Fruit fly (Drosophila melanogaster) whole organism, embryonic: ENCODE results near the gene CG14221.

Source experiments
- Adf1 ChIP-seq: fragments of 200-800 bp; sonication (Bioruptor generic); IDR thresholded peaks from 2 replicates; pipeline ENCODE4 v1.3.6; 2022; ENCODE audit warnings: missing biosample characterization, missing genetic modification characterization
- Antp ChIP-seq: fragments of 200-800 bp; sonication (Bioruptor generic); optimal IDR thresholded peaks from 3 replicates; lab custom pipeline; 2016; ENCODE audit warnings: missing biosample characterization, missing genetic modification characterization
- Atf3 ChIP-seq: fragments of 200-800 bp; sonication (Bioruptor generic); optimal IDR thresholded peaks from 3 replicates; lab custom pipeline; 2016; ENCODE audit warnings: missing biosample characterization, missing genetic modification characterization
- CG10147 ChIP-seq: fragments of 200-800 bp; sonication (Bioruptor generic); optimal IDR thresholded peaks from 2 replicates; lab custom pipeline; 2019; ENCODE audit warnings: missing biosample characterization, mild to moderate bottlenecking, missing genetic modification characterization, moderate library complexity
- CG10209 ChIP-seq: fragments of 200-800 bp; sonication (Bioruptor generic); optimal IDR thresholded peaks from 3 replicates; lab custom pipeline; 2017; ENCODE audit warnings: missing biosample characterization, mild to moderate bottlenecking, missing genetic modification characterization, missing genetic modification reagents
- CG10267 ChIP-seq: fragments of 200-800 bp; sonication (Bioruptor generic); optimal IDR thresholded peaks from 2 replicates; lab custom pipeline; 2018; ENCODE audit warnings: missing biosample characterization, mild to moderate bottlenecking, missing genetic modification characterization, moderate library complexity
- CG11093 ChIP-seq: fragments of 200-800 bp; sonication (Bioruptor generic); IDR thresholded peaks from 3 replicates; pipeline ENCODE4 v1.3.6; 2022; ENCODE audit warnings: missing biosample characterization, missing genetic modification characterization
- CG12155 ChIP-seq: fragments of 200-800 bp; sonication (Bioruptor generic); optimal IDR thresholded peaks from 3 replicates; lab custom pipeline; 2016; ENCODE audit warnings: missing biosample characterization, missing genetic modification characterization
- CG12659 ChIP-seq: fragments of 200-800 bp; sonication (Bioruptor generic); optimal IDR thresholded peaks from 3 replicates; lab custom pipeline; 2017; ENCODE audit warnings: mild to moderate bottlenecking, missing biosample characterization, missing genetic modification reagents, missing genetic modification characterization
- CG12942 ChIP-seq: fragments of 200-800 bp; sonication (Bioruptor generic); optimal IDR thresholded peaks from 3 replicates; lab custom pipeline; 2016; ENCODE audit warnings: missing biosample characterization, missing genetic modification characterization
- CG13624 ChIP-seq: fragments of 200-800 bp; sonication (Bioruptor generic); optimal IDR thresholded peaks from 2 replicates; lab custom pipeline; 2016; ENCODE audit warnings: missing biosample characterization, missing genetic modification characterization
- CG13775 ChIP-seq: fragments of 200-800 bp; sonication (Bioruptor generic); optimal IDR thresholded peaks from 3 replicates; lab custom pipeline; 2017; ENCODE audit warnings: missing biosample characterization, mild to moderate bottlenecking, missing genetic modification characterization
- CG1529 ChIP-seq: fragments of 200-800 bp; sonication (Bioruptor generic); optimal IDR thresholded peaks from 3 replicates; lab custom pipeline; 2018; ENCODE audit warnings: missing biosample characterization, missing genetic modification characterization
- CG17359 ChIP-seq: fragments of 200-800 bp; sonication (Bioruptor generic); optimal IDR thresholded peaks from 3 replicates; lab custom pipeline; 2018; ENCODE audit warnings: missing biosample characterization, mild to moderate bottlenecking, missing genetic modification characterization, moderate library complexity
- CG17361 ChIP-seq: fragments of 200-800 bp; sonication (Bioruptor generic); IDR thresholded peaks from 3 replicates; pipeline ENCODE4 v1.3.6; 2022; ENCODE audit warnings: missing biosample characterization, missing genetic modification characterization
- CG2116 ChIP-seq: fragments of 200-800 bp; sonication (Bioruptor generic); optimal IDR thresholded peaks from 3 replicates; lab custom pipeline; 2018; ENCODE audit warnings: missing biosample characterization, mild to moderate bottlenecking, missing genetic modification characterization
- CG30431 ChIP-seq: fragments of 200-800 bp; sonication (Bioruptor generic); optimal IDR thresholded peaks from 2 replicates; lab custom pipeline; 2017; ENCODE audit warnings: missing biosample characterization, missing genetic modification characterization
- CG31388 ChIP-seq: fragments of 200-800 bp; sonication (Bioruptor generic); optimal IDR thresholded peaks from 2 replicates; lab custom pipeline; 2016; ENCODE audit warnings: missing biosample characterization, missing genetic modification characterization
- CG32767 ChIP-seq: fragments of 200-800 bp; sonication (Bioruptor generic); IDR thresholded peaks from 2 replicates; pipeline ENCODE4 v1.3.6; 2022; ENCODE audit warnings: missing biosample characterization, missing genetic modification characterization
- CG34224 ChIP-seq: fragments of 200-800 bp; sonication (Bioruptor generic); IDR thresholded peaks from 3 replicates; pipeline ENCODE4 v1.3.6; 2022; ENCODE audit warnings: missing biosample characterization, missing genetic modification characterization; ENCODE audit not compliant: partially characterized antibody
- CG4730 ChIP-seq: fragments of 200-800 bp; sonication (Bioruptor generic); IDR thresholded peaks from 2 replicates; pipeline ENCODE4 v1.3.6; 2022; ENCODE audit warnings: missing biosample characterization, missing genetic modification characterization
- CG6175 ChIP-seq: fragments of 200-800 bp; sonication (Bioruptor generic); IDR thresholded peaks from 3 replicates; pipeline ENCODE4 v1.3.6; 2022; ENCODE audit warnings: missing biosample characterization, missing genetic modification characterization
- CG8388 ChIP-seq: fragments of 200-800 bp; sonication (Bioruptor generic); optimal IDR thresholded peaks from 2 replicates; lab custom pipeline; 2019; ENCODE audit warnings: missing biosample characterization, mild to moderate bottlenecking, missing genetic modification characterization, moderate library complexity
- CG9932 ChIP-seq: fragments of 200-800 bp; sonication (Bioruptor generic); IDR thresholded peaks from 2 replicates; pipeline ENCODE4 v1.3.6; 2022; ENCODE audit warnings: missing biosample characterization, missing genetic modification characterization
- D19B ChIP-seq: fragments of 200-800 bp; sonication (Bioruptor generic); optimal IDR thresholded peaks from 2 replicates; lab custom pipeline; 2017; ENCODE audit warnings: missing biosample characterization, mild to moderate bottlenecking, missing genetic modification characterization
- Deaf1 ChIP-seq: fragments of 200-800 bp; optimal IDR thresholded peaks from 3 replicates; lab custom pipeline; 2019; ENCODE audit warnings: missing biosample characterization, mild to moderate bottlenecking, missing genetic modification characterization, moderate library complexity
- Dip3 ChIP-seq: fragments of 200-800 bp; sonication (Bioruptor generic); optimal IDR thresholded peaks from 3 replicates; lab custom pipeline; 2016; ENCODE audit warnings: missing biosample characterization, missing genetic modification characterization
- E2f1 ChIP-seq: fragments of 200-800 bp; sonication (Bioruptor generic); IDR thresholded peaks from 2 replicates; pipeline ENCODE4 v1.3.6; 2022; ENCODE audit warnings: missing biosample characterization, missing genetic modification characterization
- H15 ChIP-seq: fragments of 200-800 bp; sonication (Bioruptor generic); IDR thresholded peaks from 3 replicates; pipeline ENCODE4 v1.3.6; 2022; ENCODE audit warnings: missing biosample characterization, missing genetic modification characterization
- PHDP ChIP-seq: fragments of 200-800 bp; sonication (Bioruptor generic); optimal IDR thresholded peaks from 3 replicates; lab custom pipeline; 2018; ENCODE audit warnings: missing biosample characterization, mild to moderate bottlenecking, missing genetic modification characterization, moderate library complexity
- Poxn ChIP-seq: fragments of 200-800 bp; sonication (Bioruptor generic); IDR thresholded peaks from 2 replicates; pipeline ENCODE4 v1.3.6; 2022; ENCODE audit warnings: missing biosample characterization, missing genetic modification characterization
- Ptx1 ChIP-seq: fragments of 200-800 bp; sonication (Bioruptor generic); IDR thresholded peaks from 2 replicates; pipeline ENCODE4 v1.3.6; 2022; ENCODE audit warnings: missing biosample characterization, missing genetic modification characterization
- Ssrp ChIP-seq: fragments of 200-800 bp; sonication (Bioruptor generic); optimal IDR thresholded peaks from 2 replicates; lab custom pipeline; 2018; ENCODE audit warnings: missing biosample characterization, mild to moderate bottlenecking, missing genetic modification characterization, moderate library complexity
- Taf1 ChIP-seq: fragments of 200-800 bp; sonication (Bioruptor generic); IDR thresholded peaks from 2 replicates; pipeline ENCODE4 v1.3.6; 2022; ENCODE audit warnings: missing biosample characterization, missing genetic modification characterization
- Xrp1 ChIP-seq: fragments of 200-800 bp; sonication (Bioruptor generic); IDR thresholded peaks from 2 replicates; pipeline ENCODE4 v1.3.6; 2022; ENCODE audit warnings: missing biosample characterization, missing genetic modification characterization
- ac ChIP-seq: fragments of 200-800 bp; sonication (Bioruptor generic); optimal IDR thresholded peaks from 3 replicates; lab custom pipeline; 2017; ENCODE audit warnings: missing biosample characterization, mild to moderate bottlenecking, missing genetic modification characterization
- chn ChIP-seq: fragments of 200-800 bp; sonication (Bioruptor generic); optimal IDR thresholded peaks from 2 replicates; lab custom pipeline; 2016; ENCODE audit warnings: missing biosample characterization, missing genetic modification characterization
- crp ChIP-seq, 2 experiments: fragments of 200-800 bp; sonication (Bioruptor generic); optimal IDR thresholded peaks; 2 replicates in 1 of 2; 3 replicates in 1 of 2; lab custom pipeline; 2017; ENCODE audit warnings: missing biosample characterization in 2 of 2, missing genetic modification characterization in 2 of 2, mild to moderate bottlenecking in 1 of 2, moderate library complexity in 1 of 2
- dan ChIP-seq: fragments of 200-800 bp; sonication (Bioruptor generic); IDR thresholded peaks from 2 replicates; pipeline ENCODE4 v1.3.6; 2022; ENCODE audit warnings: missing biosample characterization, missing genetic modification characterization
- dimm ChIP-seq: fragments of 200-800 bp; sonication (Bioruptor generic); IDR thresholded peaks from 2 replicates; pipeline ENCODE4 v1.3.6; 2022; ENCODE audit warnings: missing biosample characterization, missing genetic modification characterization
- dysf ChIP-seq: fragments of 200-800 bp; sonication (Bioruptor generic); IDR thresholded peaks from 3 replicates; pipeline ENCODE4 v1.3.6; 2022; ENCODE audit warnings: missing biosample characterization, missing genetic modification characterization
- fru ChIP-seq: fragments of >200 bp; optimal IDR thresholded peaks from 2 replicates; lab custom pipeline; 2017
- ind ChIP-seq: fragments of 200-800 bp; sonication (Bioruptor generic); optimal IDR thresholded peaks from 3 replicates; lab custom pipeline; 2016; ENCODE audit warnings: missing biosample characterization, missing genetic modification characterization
- lilli ChIP-seq: fragments of 200-800 bp; sonication (Bioruptor generic); optimal IDR thresholded peaks from 3 replicates; lab custom pipeline; 2016; ENCODE audit warnings: missing biosample characterization, missing genetic modification characterization
- phol ChIP-seq: fragments of 200-800 bp; sonication (Bioruptor generic); optimal IDR thresholded peaks from 3 replicates; lab custom pipeline; 2018; ENCODE audit warnings: missing biosample characterization, mild to moderate bottlenecking, missing genetic modification characterization, moderate library complexity
- ranshi ChIP-seq: fragments of 200-800 bp; sonication (Bioruptor generic); IDR thresholded peaks from 2 replicates; pipeline ENCODE4 v1.3.6; 2022; ENCODE audit warnings: missing biosample characterization, missing genetic modification characterization
- row ChIP-seq: fragments of 200-800 bp; sonication (Bioruptor generic); IDR thresholded peaks from 3 replicates; pipeline ENCODE4 v1.3.6; 2022; ENCODE audit warnings: missing biosample characterization, missing genetic modification characterization
- tap ChIP-seq: fragments of 200-800 bp; optimal IDR thresholded peaks from 3 replicates; lab custom pipeline; 2019; ENCODE audit warnings: missing biosample characterization, mild to moderate bottlenecking, missing genetic modification characterization, moderate library complexity
- zen ChIP-seq: fragments of 200-800 bp; sonication (Bioruptor generic); optimal IDR thresholded peaks from 3 replicates; lab custom pipeline; 2018; ENCODE audit warnings: missing biosample characterization, mild to moderate bottlenecking, missing genetic modification characterization, moderate library complexity

Gene CG14221

dm6 chrX:19663196-19663858 is 42.3 kb upstream of the CG14221 start (continued):
- TF ChIP-seq CG2116 (GFP tag; lab: Kevin White, UChicago): peak; percentile 5
- peak; percentile 55 for TF ChIP-seq CG1529 (GFP tag; lab: Kevin White, UChicago)
- TF ChIP-seq Antp (GFP tag; lab: Kevin White, UChicago): peak; percentile 22
- TF ChIP-seq zen: peak; percentile 58
- peak; percentile 67 for TF ChIP-seq CG12659 (GFP tag; lab: Kevin White, UChicago)
- peak; percentile 54 for TF ChIP-seq CG10209
- 0 out of 2 replicates have a peak, but pooled peaks have one; percentile 28 for TF ChIP-seq ranshi (GFP tag; lab: Robert Waterston, UW)
- TF ChIP-seq CG10147 (GFP tag; lab: Kevin White, UChicago): peak; percentile 45
- peak; percentile 21; the same call in 1 of the 2 replicates for TF ChIP-seq Xrp1 (GFP tag; lab: Robert Waterston, UW)
- TF ChIP-seq dysf (GFP tag; lab: Robert Waterston, UW): peak; percentile 37; the same call in 1 of the 3 replicates
- peak; percentile 58 for TF ChIP-seq Ssrp
- no peak for TF ChIP-seq dimm (GFP tag; lab: Robert Waterston, UW)
- TF ChIP-seq CG17361: peak; percentile 61; the same call in 2 of the 3 replicates
- TF ChIP-seq crp (GFP tag; optimal IDR thresholded peaks at IDR 0.05; lab: Kevin White, UChicago): peak in 1 of 2 experiments; percentile 1
- peak; percentile 4 for TF ChIP-seq CG30431 (GFP tag; lab: Kevin White, UChicago)
- peak; percentile 71 for TF ChIP-seq row (GFP tag; lab: Robert Waterston, UW)
- TF ChIP-seq ind (GFP tag; lab: Kevin White, UChicago): peak; percentile 37
- peak; percentile 59 for TF ChIP-seq phol (tag; lab: Kevin White, UChicago)
- TF ChIP-seq D19B (GFP tag; lab: Kevin White, UChicago): peak; percentile 32
- TF ChIP-seq Taf1 (GFP tag; lab: Robert Waterston, UW): no peak
- no peak for TF ChIP-seq Dip3
- TF ChIP-seq CG9932 (GFP tag; lab: Robert Waterston, UW): 0 out of 2 replicates have a peak, but pooled peaks have one; percentile 4
- TF ChIP-seq CG12942 (GFP tag; lab: Kevin White, UChicago): peak; percentile 36
- TF ChIP-seq PHDP (tag; lab: Kevin White, UChicago): peak; percentile 46
- no peak for TF ChIP-seq dan (GFP tag; lab: Robert Waterston, UW)
- TF ChIP-seq CG13775 (GFP tag; lab: Kevin White, UChicago): peak; percentile 67
- no peak for TF ChIP-seq fru (lab: Kevin White, UChicago)
- TF ChIP-seq CG12155 (GFP tag; lab: Kevin White, UChicago): peak; percentile 2
- peak; percentile 51 for TF ChIP-seq lilli
- TF ChIP-seq CG4730 (GFP tag; lab: Robert Waterston, UW): 0 out of 2 replicates have a peak, but pooled peaks have one; percentile 11
- TF ChIP-seq E2f1: no peak

- TF ChIP-seq Ptx1: no peak
- TF ChIP-seq CG8388: no peak
- peak; percentile 48; the same call in 1 of the 3 replicates for TF ChIP-seq CG6175 (GFP tag; lab: Robert Waterston, UW)
- 0 out of 3 replicates have a peak, but pooled peaks have one; percentile 31 for TF ChIP-seq CG34224 (GFP tag; lab: Robert Waterston, UW)
- TF ChIP-seq CG17361: no peak
- no peak for TF ChIP-seq CG10267 (tag; lab: Kevin White, UChicago)
- peak; percentile 18 for TF ChIP-seq CG13624 (GFP tag; lab: Kevin White, UChicago)
- no peak; the same call in 1 of the 2 replicates for TF ChIP-seq Adf1 (GFP tag; lab: Robert Waterston, UW)
- TF ChIP-seq CG31388: no peak
- TF ChIP-seq CG32767 (GFP tag; lab: Robert Waterston, UW): no peak
- no peak for TF ChIP-seq Dip3
- no peak for TF ChIP-seq ac (GFP tag; lab: Kevin White, UChicago)
- peak; percentile 74 for TF ChIP-seq Deaf1 (tag; lab: Kevin White, UChicago)
- TF ChIP-seq H15: no peak
- TF ChIP-seq PHDP (tag; lab: Kevin White, UChicago): no peak
- no peak for TF ChIP-seq Poxn (GFP tag; lab: Robert Waterston, UW)
- no peak for TF ChIP-seq CG11093 (GFP tag; lab: Robert Waterston, UW)
- no peak for TF ChIP-seq Atf3 (GFP tag; lab: Kevin White, UChicago)
- TF ChIP-seq chn (GFP tag; lab: Kevin White, UChicago): no peak
- no peak for TF ChIP-seq tap (tag; lab: Kevin White, UChicago)
- no peak for TF ChIP-seq CG17359
These were observed 41.6 kb upstream of the CG14221 start for dm6 chrX:19662583-19663195.
